Fruit fly (Drosophila melanogaster) whole organism, embryonic: ENCODE measurements around the gene CG31104.

Experiments
- Antp ChIP-seq: fragments of 200-800 bp; sonication (Bioruptor generic); optimal IDR thresholded peaks from 3 replicates; lab custom pipeline; 2016; ENCODE audit warnings: missing biosample characterization, missing genetic modification characterization
- B-H1 ChIP-seq: fragments of 200-800 bp; sonication (Bioruptor generic); IDR thresholded peaks from 3 replicates; pipeline ENCODE4 v1.3.6; 2022; ENCODE audit warnings: missing biosample characterization, missing genetic modification characterization
- CG10654 ChIP-seq: fragments of 200-800 bp; sonication (Bioruptor generic); optimal IDR thresholded peaks from 2 replicates; lab custom pipeline; 2016; ENCODE audit warnings: missing biosample characterization, missing genetic modification characterization
- CG10959 ChIP-seq: fragments of 200-800 bp; sonication (Bioruptor generic); IDR thresholded peaks from 2 replicates; pipeline ENCODE4 v1.3.6; 2022; ENCODE audit warnings: missing biosample characterization, missing genetic modification characterization
- CG11504 ChIP-seq: fragments of 200-800 bp; sonication (Bioruptor generic); optimal IDR thresholded peaks from 3 replicates; lab custom pipeline; 2019; ENCODE audit warnings: missing biosample characterization, mild to moderate bottlenecking, missing genetic modification characterization, moderate library complexity
- CG13123 ChIP-seq: fragments of 200-800 bp; sonication (Bioruptor generic); optimal IDR thresholded peaks from 2 replicates; lab custom pipeline; 2016; ENCODE audit warnings: missing biosample characterization, missing genetic modification characterization
- CG16779 ChIP-seq: fragments of 200-800 bp; sonication (Bioruptor generic); IDR thresholded peaks from 2 replicates; pipeline ENCODE4 v1.3.6; 2022; ENCODE audit warnings: missing biosample characterization, missing genetic modification characterization
- CG16815 ChIP-seq: fragments of 200-800 bp; sonication (Bioruptor generic); optimal IDR thresholded peaks from 3 replicates; lab custom pipeline; 2017; ENCODE audit warnings: missing biosample characterization, mild to moderate bottlenecking, missing genetic modification characterization
- CG17385 ChIP-seq: fragments of 200-800 bp; sonication (Bioruptor generic); optimal IDR thresholded peaks from 3 replicates; lab custom pipeline; 2018; ENCODE audit warnings: missing biosample characterization, mild to moderate bottlenecking, missing genetic modification characterization
- CG17829 ChIP-seq: fragments of 200-800 bp; optimal IDR thresholded peaks from 2 replicates; lab custom pipeline; 2019; ENCODE audit warnings: missing biosample characterization, mild to moderate bottlenecking, missing genetic modification characterization, moderate library complexity
- CG30431 ChIP-seq: fragments of 200-800 bp; sonication (Bioruptor generic); optimal IDR thresholded peaks from 2 replicates; lab custom pipeline; 2017; ENCODE audit warnings: missing biosample characterization, missing genetic modification characterization
- CG3065 ChIP-seq: fragments of 200-800 bp; sonication (Bioruptor generic); optimal IDR thresholded peaks from 2 replicates; lab custom pipeline; 2016; ENCODE audit warnings: missing biosample characterization, missing genetic modification characterization
- CG31224 ChIP-seq: fragments of 200-800 bp; sonication (Bioruptor generic); IDR thresholded peaks from 2 replicates; pipeline ENCODE4 v1.3.6; 2022; ENCODE audit warnings: missing biosample characterization, missing genetic modification characterization
- CG33557 ChIP-seq: fragments of 200-800 bp; sonication (Bioruptor generic); optimal IDR thresholded peaks from 2 replicates; lab custom pipeline; 2019; ENCODE audit warnings: missing biosample characterization, mild to moderate bottlenecking, missing genetic modification characterization, moderate library complexity
- CG4854 ChIP-seq: fragments of 200-800 bp; sonication (Bioruptor generic); optimal IDR thresholded peaks from 2 replicates; lab custom pipeline; 2016; ENCODE audit warnings: missing biosample characterization, missing genetic modification characterization, inconsistent platforms
- CG7928 ChIP-seq: fragments of 200-800 bp; sonication (Bioruptor generic); optimal IDR thresholded peaks from 2 replicates; lab custom pipeline; 2017; ENCODE audit warnings: missing biosample characterization, mild to moderate bottlenecking, missing genetic modification characterization
- CG8281 ChIP-seq: fragments of 200-800 bp; sonication (Bioruptor generic); optimal IDR thresholded peaks from 2 replicates; lab custom pipeline; 2018; ENCODE audit warnings: missing biosample characterization, mild to moderate bottlenecking, missing genetic modification characterization, moderate library complexity
- CG8388 ChIP-seq: fragments of 200-800 bp; sonication (Bioruptor generic); optimal IDR thresholded peaks from 2 replicates; lab custom pipeline; 2019; ENCODE audit warnings: missing biosample characterization, mild to moderate bottlenecking, missing genetic modification characterization, moderate library complexity
- CG9215 ChIP-seq: fragments of 200-800 bp; sonication (Bioruptor generic); IDR thresholded peaks from 2 replicates; pipeline ENCODE4 v1.3.6; 2022; ENCODE audit warnings: missing biosample characterization, missing genetic modification characterization
- CG9932 ChIP-seq: fragments of 200-800 bp; sonication (Bioruptor generic); IDR thresholded peaks from 2 replicates; pipeline ENCODE4 v1.3.6; 2022; ENCODE audit warnings: missing biosample characterization, missing genetic modification characterization
- Dip3 ChIP-seq: fragments of 200-800 bp; sonication (Bioruptor generic); optimal IDR thresholded peaks from 3 replicates; lab custom pipeline; 2016; ENCODE audit warnings: missing biosample characterization, missing genetic modification characterization
- E2f2 ChIP-seq: fragments of 200-800 bp; sonication (Bioruptor generic); IDR thresholded peaks from 2 replicates; pipeline ENCODE4 v1.3.6; 2022; ENCODE audit warnings: missing biosample characterization, missing genetic modification characterization
- Fer1 ChIP-seq: fragments of 200-800 bp; sonication (Bioruptor generic); optimal IDR thresholded peaks from 2 replicates; lab custom pipeline; 2017; ENCODE audit warnings: missing biosample characterization, mild to moderate bottlenecking, missing genetic modification characterization
- Hmr ChIP-seq: fragments of 200-800 bp; sonication (Bioruptor generic); optimal IDR thresholded peaks from 3 replicates; lab custom pipeline; 2017; ENCODE audit warnings: mild to moderate bottlenecking, missing biosample characterization, missing genetic modification reagents, missing genetic modification characterization
- Lpt ChIP-seq: fragments of >200 bp; optimal IDR thresholded peaks from 2 replicates; lab custom pipeline; 2018; ENCODE audit warnings: missing biosample characterization, missing genetic modification characterization
- NK7.1 ChIP-seq: fragments of 200-800 bp; sonication (Bioruptor generic); optimal IDR thresholded peaks from 3 replicates; lab custom pipeline; 2016; ENCODE audit warnings: missing biosample characterization, missing genetic modification characterization
- Opbp ChIP-seq: fragments of 200-800 bp; sonication (Bioruptor generic); IDR thresholded peaks from 3 replicates; pipeline ENCODE4 v1.3.6; 2022; ENCODE audit warnings: missing biosample characterization, missing genetic modification characterization; ENCODE audit not compliant: partially characterized antibody
- Side ChIP-seq: fragments of 200-800 bp; sonication (Bioruptor generic); optimal IDR thresholded peaks from 2 replicates; lab custom pipeline; 2016; ENCODE audit warnings: missing biosample characterization, missing genetic modification characterization
- Xbp1 ChIP-seq: fragments of 200-800 bp; sonication (Bioruptor generic); optimal IDR thresholded peaks from 3 replicates; lab custom pipeline; 2016; ENCODE audit warnings: missing biosample characterization, mild to moderate bottlenecking, missing genetic modification characterization
- ab ChIP-seq: fragments of 200-800 bp; sonication (Bioruptor generic); optimal IDR thresholded peaks from 2 replicates; lab custom pipeline; 2016; ENCODE audit warnings: missing biosample characterization, missing genetic modification characterization
- al ChIP-seq: fragments of 200-800 bp; sonication (Bioruptor generic); IDR thresholded peaks from 2 replicates; pipeline ENCODE4 v1.3.6; 2022; ENCODE audit warnings: missing biosample characterization, missing genetic modification characterization
- cad ChIP-seq: fragments of >200 bp; optimal IDR thresholded peaks from 2 replicates; lab custom pipeline; 2017; ENCODE audit warnings: missing biosample characterization, missing genetic modification characterization
- chm ChIP-seq: fragments of 200-800 bp; sonication (Bioruptor generic); IDR thresholded peaks from 2 replicates; pipeline ENCODE4 v1.3.6; 2022; ENCODE audit warnings: missing biosample characterization, missing genetic modification characterization
- ems ChIP-seq: fragments of 200-800 bp; sonication (Bioruptor generic); optimal IDR thresholded peaks from 3 replicates; lab custom pipeline; 2016; ENCODE audit warnings: missing biosample characterization, missing genetic modification characterization
- fru ChIP-seq: fragments of >200 bp; optimal IDR thresholded peaks from 2 replicates; lab custom pipeline; 2017
- fu2 ChIP-seq: fragments of 200-800 bp; sonication (Bioruptor generic); optimal IDR thresholded peaks from 2 replicates; lab custom pipeline; 2016; ENCODE audit warnings: missing biosample characterization, missing genetic modification characterization
- gcm ChIP-seq: fragments of 200-800 bp; sonication (Bioruptor generic); optimal IDR thresholded peaks from 2 replicates; lab custom pipeline; 2019; ENCODE audit warnings: missing biosample characterization, mild to moderate bottlenecking, missing genetic modification characterization, moderate library complexity
- gt ChIP-seq: fragments of 200-800 bp; sonication (Bioruptor generic); IDR thresholded peaks from 2 replicates; pipeline ENCODE4 v1.3.6; 2022; ENCODE audit warnings: missing biosample characterization, missing genetic modification characterization
- ind ChIP-seq: fragments of 200-800 bp; sonication (Bioruptor generic); optimal IDR thresholded peaks from 3 replicates; lab custom pipeline; 2016; ENCODE audit warnings: missing biosample characterization, missing genetic modification characterization
- ken ChIP-seq: fragments of 200-800 bp; sonication (Bioruptor generic); IDR thresholded peaks from 3 replicates; pipeline ENCODE4 v1.3.6; 2022; ENCODE audit warnings: missing biosample characterization, missing genetic modification characterization
- lilli ChIP-seq: fragments of 200-800 bp; sonication (Bioruptor generic); optimal IDR thresholded peaks from 3 replicates; lab custom pipeline; 2016; ENCODE audit warnings: missing biosample characterization, missing genetic modification characterization
- onecut ChIP-seq: fragments of 200-800 bp; sonication (Bioruptor generic); IDR thresholded peaks from 2 replicates; pipeline ENCODE4 v1.3.6; 2022; ENCODE audit warnings: missing biosample characterization, missing genetic modification characterization
- pb ChIP-seq: fragments of 200-800 bp; sonication (Bioruptor generic); optimal IDR thresholded peaks from 3 replicates; lab custom pipeline; 2016; ENCODE audit warnings: missing biosample characterization, missing genetic modification characterization
- peb ChIP-seq: fragments of 200-800 bp; sonication (Bioruptor generic); IDR thresholded peaks from 2 replicates; pipeline ENCODE4 v1.3.6; 2022; ENCODE audit warnings: missing biosample characterization, missing genetic modification characterization
- phol ChIP-seq: fragments of 200-800 bp; sonication (Bioruptor generic); optimal IDR thresholded peaks from 3 replicates; lab custom pipeline; 2018; ENCODE audit warnings: missing biosample characterization, mild to moderate bottlenecking, missing genetic modification characterization, moderate library complexity
- ro ChIP-seq: fragments of 200-800 bp; sonication (Bioruptor generic); IDR thresholded peaks from 2 replicates; pipeline ENCODE4 v1.3.6; 2022; ENCODE audit warnings: missing biosample characterization, missing genetic modification characterization
- scrt ChIP-seq: fragments of 200-800 bp; sonication (Bioruptor generic); optimal IDR thresholded peaks from 2 replicates; lab custom pipeline; 2018; ENCODE audit warnings: missing biosample characterization, mild to moderate bottlenecking, missing genetic modification characterization, moderate library complexity
- sens-2 ChIP-seq: fragments of 200-800 bp; sonication (Bioruptor generic); IDR thresholded peaks from 2 replicates; pipeline ENCODE4 v1.3.6; 2022; ENCODE audit warnings: missing biosample characterization, missing genetic modification characterization
- sr ChIP-seq: fragments of 200-800 bp; sonication (Bioruptor generic); IDR thresholded peaks from 3 replicates; pipeline ENCODE4 v1.3.6; 2022; ENCODE audit warnings: missing biosample characterization, missing genetic modification characterization
- sug ChIP-seq: fragments of 200-800 bp; optimal IDR thresholded peaks from 2 replicates; lab custom pipeline; 2019; ENCODE audit warnings: missing biosample characterization, mild to moderate bottlenecking, missing genetic modification characterization, moderate library complexity
- trh ChIP-seq: fragments of 200-800 bp; sonication (Bioruptor generic); optimal IDR thresholded peaks from 2 replicates; lab custom pipeline; 2016; ENCODE audit warnings: missing biosample characterization, missing genetic modification characterization
- z ChIP-seq: fragments of 200-800 bp; sonication (Bioruptor generic); IDR thresholded peaks from 3 replicates; pipeline ENCODE4 v1.3.6; 2022; ENCODE audit warnings: missing biosample characterization, missing genetic modification characterization

The CG31104 gene

dm6 chr3R:25258628-25259240 is 26.5 kb upstream of the CG31104 start, which contains the start of gene CG11857 (continued):
- peak; percentile 96 for TF ChIP-seq CG33557 (GFP tag; lab: Kevin White, UChicago)
- peak; percentile 99 for TF ChIP-seq ken (GFP tag; lab: Robert Waterston, UW)
- TF ChIP-seq CG30431, result peak; percentile 97
- peak; percentile 70; the same call in 2 of the 3 replicates for TF ChIP-seq z (GFP tag; lab: Robert Waterston, UW)
- peak; percentile 98 for TF ChIP-seq chm
- peak; percentile 96 for TF ChIP-seq CG4854 (GFP tag; lab: Kevin White, UChicago)
- TF ChIP-seq CG10959 (GFP tag; lab: Robert Waterston, UW), result peak; percentile 99
- peak; percentile 99 for TF ChIP-seq sens-2 (GFP tag; lab: Robert Waterston, UW)
- peak; percentile 98 for TF ChIP-seq ems
- TF ChIP-seq NK7.1 (GFP tag; lab: Kevin White, UChicago), result peak; percentile 93
- no peak for TF ChIP-seq fru (lab: Kevin White, UChicago)
- TF ChIP-seq CG16779 (GFP tag; lab: Robert Waterston, UW), result peak; percentile 94
- TF ChIP-seq CG17829, result peak; percentile 98
- no peak for TF ChIP-seq Lpt
- peak; percentile 94 for TF ChIP-seq Fer1 (GFP tag; lab: Kevin White, UChicago)
- TF ChIP-seq phol, result peak; percentile 98
- peak; percentile 97 for TF ChIP-seq CG31224
- peak; percentile 97 for TF ChIP-seq sug (tag; lab: Kevin White, UChicago)
- TF ChIP-seq pb (GFP tag; lab: Kevin White, UChicago), result peak; percentile 92
- peak; percentile 97 for TF ChIP-seq Dip3 (GFP tag; lab: Kevin White, UChicago)
- TF ChIP-seq al (GFP tag; lab: Robert Waterston, UW), result peak; percentile 99
- peak; percentile 98 for TF ChIP-seq ro (GFP tag; lab: Robert Waterston, UW)
- TF ChIP-seq CG16815 (GFP tag; lab: Kevin White, UChicago), result peak; percentile 97
- peak; percentile 99 for TF ChIP-seq Opbp (GFP tag; lab: Robert Waterston, UW)
- peak; percentile 93 for TF ChIP-seq onecut (GFP tag; lab: Robert Waterston, UW)
- TF ChIP-seq Side (GFP tag; lab: Kevin White, UChicago), result peak; percentile 95
- TF ChIP-seq gcm (GFP tag; lab: Kevin White, UChicago), result peak; percentile 94
- TF ChIP-seq B-H1 (GFP tag; lab: Robert Waterston, UW), result peak; percentile 98
- peak; percentile 87; the same call in 2 of the 3 replicates for TF ChIP-seq sr (GFP tag; lab: Robert Waterston, UW)
- peak; percentile 87 for TF ChIP-seq scrt (GFP tag; lab: Kevin White, UChicago)
- TF ChIP-seq Hmr (GFP tag; lab: Kevin White, UChicago), result peak; percentile 97
- TF ChIP-seq CG9215, result peak; percentile 99
- TF ChIP-seq ab (GFP tag; lab: Kevin White, UChicago), result peak; percentile 91
- TF ChIP-seq CG8388 (GFP tag; lab: Kevin White, UChicago), result peak; percentile 95
- peak; percentile 97 for TF ChIP-seq CG13123 (GFP tag; lab: Kevin White, UChicago)
- TF ChIP-seq peb (GFP tag; lab: Robert Waterston, UW), result peak; percentile 98
- TF ChIP-seq trh (GFP tag; lab: Kevin White, UChicago), result peak; percentile 97
- peak; percentile 90 for TF ChIP-seq E2f2 (GFP tag; lab: Robert Waterston, UW)
- TF ChIP-seq cad (GFP tag; lab: Kevin White, UChicago), result no peak
- TF ChIP-seq CG10654 (GFP tag; lab: Kevin White, UChicago), result peak; percentile 97
- TF ChIP-seq CG7928, result peak; percentile 98
- peak; percentile 94 for TF ChIP-seq CG17385 (GFP tag; lab: Kevin White, UChicago)
- TF ChIP-seq lilli (GFP tag; lab: Kevin White, UChicago), result peak; percentile 99
- peak; percentile 97 for TF ChIP-seq fu2 (GFP tag; lab: Kevin White, UChicago)
- TF ChIP-seq gt (GFP tag; lab: Robert Waterston, UW), result peak; percentile 98
- peak; percentile 99 for TF ChIP-seq ind
- peak; percentile 95 for TF ChIP-seq CG11504
- TF ChIP-seq CG8281 (tag; lab: Kevin White, UChicago), result peak; percentile 90
- TF ChIP-seq CG3065 (GFP tag; lab: Kevin White, UChicago), result peak; percentile 96
- peak; percentile 100 for TF ChIP-seq CG9932
- TF ChIP-seq Antp (GFP tag; lab: Kevin White, UChicago), result peak; percentile 97
- peak; percentile 100 for TF ChIP-seq Xbp1 (GFP tag; lab: Kevin White, UChicago)
